Worm (Caenorhabditis elegans) whole organism, L4/young adult: ENCODE results near the gene ZK1248.20.

Experiments
- W03F9.2 ChIP-seq: fragments of 150-350 bp; optimal IDR thresholded peaks from 2 replicates; lab custom pipeline; 2014; ENCODE audit warnings: missing biosample characterization, missing genetic modification characterization
- dao-5 ChIP-seq: sonication (generic microtip); optimal IDR thresholded peaks from 2 replicates; lab custom pipeline; 2016; ENCODE audit warnings: missing genotype, missing genetic modification characterization, moderate library complexity, missing compliant biosample characterization
- him-1 ChIP-seq: sonication (generic microtip); optimal IDR thresholded peaks from 2 replicates; lab custom pipeline; 2016; ENCODE audit warnings: missing genotype, missing genetic modification reagents, missing genetic modification characterization, missing compliant biosample characterization

- TF ChIP-seq him-1 (tag; lab: Kevin White, UChicago), result no peak
- no peak for TF ChIP-seq W03F9.2
- TF ChIP-seq dao-5 (tag; lab: Kevin White, UChicago), result no peak
Observed at ce11 chrII:5818298-5818697, 1.9 kb downstream of the ZK1248.20 start, which contains the start of gene ZK1248.4.
